Worm (Caenorhabditis elegans): ENCODE data around the gene H03G16.5.

Gene H03G16.5

ce11 chrX:15040552-15041080 is 16.0 kb downstream of the H03G16.5 start, which contains the start of gene C18B12.4:
TSS of gene C18B12.4 (minus strand) at chrX:15040602.
- no peak for TF ChIP-seq unc-62 (GFP tag; optimal IDR thresholded peaks at IDR 0.05)

ce11 chrX:15039696-15040212 is 16.9 kb downstream of the H03G16.5 start:
- no peak for TF ChIP-seq unc-62 (GFP tag; optimal IDR thresholded peaks at IDR 0.05)

ce11 chrX:15039029-15039695 is 17.5 kb downstream of the H03G16.5 start:
- no peak for TF ChIP-seq unc-62 (GFP tag; optimal IDR thresholded peaks at IDR 0.05)

- TF ChIP-seq unc-62 (GFP tag; optimal IDR thresholded peaks at IDR 0.05): no peak
These were observed 20.4 kb downstream of the H03G16.5 start for ce11 chrX:15036287-15036686.

- TF ChIP-seq unc-62 (GFP tag; optimal IDR thresholded peaks at IDR 0.05): no peak
These were observed 20.9 kb downstream of the H03G16.5 start for ce11 chrX:15035748-15036147.

- no peak for TF ChIP-seq unc-62 (GFP tag; optimal IDR thresholded peaks at IDR 0.05)
These were observed 21.9 kb downstream of the H03G16.5 start, which contains the start of gene dsc-1 for ce11 chrX:15034787-15035186. TSS of gene dsc-1 (minus strand) at chrX:15034832.

- TF ChIP-seq unc-62 (GFP tag; optimal IDR thresholded peaks at IDR 0.05): no peak
These were observed 28.6 kb downstream of the H03G16.5 start for ce11 chrX:15027997-15028396.

- TF ChIP-seq unc-62 (GFP tag; optimal IDR thresholded peaks at IDR 0.05): no peak
These were observed 29.1 kb downstream of the H03G16.5 start for ce11 chrX:15027566-15027965.

- TF ChIP-seq unc-62 (GFP tag; optimal IDR thresholded peaks at IDR 0.05): no peak
These were observed 30.6 kb downstream of the H03G16.5 start, which contains the start of gene seb-3 for ce11 chrX:15026008-15026407. TSS of gene seb-3 (plus strand) at chrX:15026308.

- no peak for TF ChIP-seq unc-62 (GFP tag; optimal IDR thresholded peaks at IDR 0.05)
These were observed 40.5 kb downstream of the H03G16.5 start for ce11 chrX:15016102-15016501.

ce11 chrX:15013941-15014453 is 42.6 kb downstream of the H03G16.5 start:
- TF ChIP-seq unc-62 (GFP tag; optimal IDR thresholded peaks at IDR 0.05): no peak

ce11 chrX:15011526-15012274 is 44.9 kb downstream of the H03G16.5 start:
- TF ChIP-seq unc-62 (GFP tag; optimal IDR thresholded peaks at IDR 0.05): no peak

ce11 chrX:15010941-15011340 is 45.7 kb downstream of the H03G16.5 start:
- no peak for TF ChIP-seq unc-62 (GFP tag; optimal IDR thresholded peaks at IDR 0.05)

- TF ChIP-seq unc-62 (GFP tag; optimal IDR thresholded peaks at IDR 0.05): no peak
These were observed 47.9 kb downstream of the H03G16.5 start for ce11 chrX:15008697-15009096.

ce11 chrX:15006847-15007358 is 49.7 kb downstream of the H03G16.5 start, which contains the start of gene ergi-2:
TSS of gene ergi-2 (minus strand) at chrX:15007308.
- no peak for TF ChIP-seq unc-62 (GFP tag; optimal IDR thresholded peaks at IDR 0.05)
